Fruit fly (Drosophila melanogaster): ENCODE data around the gene CG5877.
A peak's percentile ranks its signal among the peaks of the same experiment; 100 is the strongest.

The CG5877 gene

dm6 chrX:15296969-15297816 is 4.4 kb downstream of the CG5877 start, which contains the start of gene gce (continued):
- TF ChIP-seq CG16813 (GFP tag; IDR thresholded peaks at IDR 0.05; ENCODE audit: partially characterized antibody): no peak
- no peak for TF ChIP-seq TFAM (GFP tag; optimal IDR thresholded peaks at IDR 0.05)
- TF ChIP-seq Camta (GFP tag; optimal IDR thresholded peaks at IDR 0.05): no peak

- TF ChIP-seq chinmo (GFP tag; IDR thresholded peaks at IDR 0.05; ENCODE audit: partially characterized antibody): 0 out of 4 replicates have a peak, but pooled peaks have one; percentile 7
- peak in 1 of 3 experiments; percentile 61 for TF ChIP-seq lola (GFP tag; optimal IDR thresholded peaks at IDR 0.05)
- TF ChIP-seq CG10431 (GFP tag; optimal IDR thresholded peaks at IDR 0.05): no peak
- TF ChIP-seq CG10267 (tag; optimal IDR thresholded peaks at IDR 0.05): no peak
- no peak for TF ChIP-seq nerfin-1 (tag; optimal IDR thresholded peaks at IDR 0.05)
- TF ChIP-seq Pdp1 (GFP tag; optimal IDR thresholded peaks at IDR 0.05): peak in 1 of 2 experiments; percentile 94
- no peak for TF ChIP-seq Sox100B (GFP tag; optimal IDR thresholded peaks at IDR 0.05)
- no peak for TF ChIP-seq CG2889 (GFP tag; IDR thresholded peaks at IDR 0.05)
- peak; percentile 82 for TF ChIP-seq Adf1 (GFP tag; IDR thresholded peaks at IDR 0.05)
- TF ChIP-seq pfk (GFP tag; optimal IDR thresholded peaks at IDR 0.05): peak; percentile 84
- no peak for TF ChIP-seq dm (GFP tag; optimal IDR thresholded peaks at IDR 0.05)
- peak; percentile 86 for TF ChIP-seq cg (GFP tag; optimal IDR thresholded peaks at IDR 0.05)
- no peak for TF ChIP-seq CG2875 (GFP tag; optimal IDR thresholded peaks at IDR 0.05)
- TF ChIP-seq B-H1 (GFP tag; IDR thresholded peaks at IDR 0.05): no peak
- peak; percentile 87 for TF ChIP-seq z (GFP tag; IDR thresholded peaks at IDR 0.05)
- no peak for TF ChIP-seq vfl (GFP tag; optimal IDR thresholded peaks at IDR 0.05)
- TF ChIP-seq Ets97D (GFP tag; optimal IDR thresholded peaks at IDR 0.05): no peak
- TF ChIP-seq usp (GFP tag; optimal IDR thresholded peaks at IDR 0.05): no peak
- TF ChIP-seq CrebB (tag; optimal IDR thresholded peaks at IDR 0.05): no peak
- no peak for TF ChIP-seq CG4854 (GFP tag; optimal IDR thresholded peaks at IDR 0.05)
- no peak for TF ChIP-seq fd64A (GFP tag; optimal IDR thresholded peaks at IDR 0.05)
Measured at dm6 chrX:15297963-15298297, 5.1 kb downstream of the CG5877 start.

- no peak for TF ChIP-seq Neu2 (GFP tag; optimal IDR thresholded peaks at IDR 0.05; ENCODE audit: borderline replicate concordance)
- TF ChIP-seq mam (GFP tag; optimal IDR thresholded peaks at IDR 0.05): peak; percentile 84
- TF ChIP-seq Hr51 (GFP tag; optimal IDR thresholded peaks at IDR 0.05): peak; percentile 79 to 99
- TF ChIP-seq CG1529 (GFP tag; optimal IDR thresholded peaks at IDR 0.05): peak; percentile 96
- TF ChIP-seq gem (tag; optimal IDR thresholded peaks at IDR 0.05): peak; percentile 99
- TF ChIP-seq row (GFP tag; IDR thresholded peaks at IDR 0.05): peak; percentile 99
- TF ChIP-seq dpn (GFP tag; optimal IDR thresholded peaks at IDR 0.05): peak; percentile 80 to 96
- peak; percentile 96 for TF ChIP-seq CG11085 (GFP tag; IDR thresholded peaks at IDR 0.05)
- TF ChIP-seq peb (GFP tag; IDR thresholded peaks at IDR 0.05): peak; percentile 94
- peak; percentile 94 for TF ChIP-seq ci (GFP tag; IDR thresholded peaks at IDR 0.05)
- no peak for TF ChIP-seq cad (GFP tag; optimal IDR thresholded peaks at IDR 0.05)
- peak; percentile 97 for TF ChIP-seq kah (GFP tag; optimal IDR thresholded peaks at IDR 0.05)
- peak; percentile 98 for TF ChIP-seq CG15011 (GFP tag; optimal IDR thresholded peaks at IDR 0.05)
- peak; percentile 47 for TF ChIP-seq CG4282 (GFP tag; optimal IDR thresholded peaks at IDR 0.05)
- TF ChIP-seq Fer3 (tag; optimal IDR thresholded peaks at IDR 0.05): peak; percentile 98
- peak; percentile 97 for TF ChIP-seq CG9817 (tag; optimal IDR thresholded peaks at IDR 0.05)
- peak; percentile 77 for TF ChIP-seq HLH54F (GFP tag; optimal IDR thresholded peaks at IDR 0.05)
- peak; percentile 52 for TF ChIP-seq Mes4 (GFP tag; optimal IDR thresholded peaks at IDR 0.05)
- TF ChIP-seq exex (tag; optimal IDR thresholded peaks at IDR 0.05): peak; percentile 87
- peak; percentile 92 for TF ChIP-seq CG17328 (GFP tag; IDR thresholded peaks at IDR 0.05)
- TF ChIP-seq CG13624 (GFP tag; optimal IDR thresholded peaks at IDR 0.05): peak; percentile 77
- TF ChIP-seq CG7745 (tag; optimal IDR thresholded peaks at IDR 0.05): no peak
Measured at dm6 chrX:15298298-15299069, 5.7 kb downstream of the CG5877 start.

Measured in whole organism, embryonic.